Fruit fly (Drosophila melanogaster) whole organism, embryonic: ENCODE measurements around the gene SuUR.
A peak's percentile ranks its signal among the peaks of the same experiment; 100 is the strongest.

Experiments used
- Antp ChIP-seq: fragments of 200-800 bp; sonication (Bioruptor generic); optimal IDR thresholded peaks from 3 replicates; lab custom pipeline; 2016; ENCODE audit warnings: missing biosample characterization, missing genetic modification characterization
- CG10274 ChIP-seq: fragments of 200-800 bp; sonication (Bioruptor generic); optimal IDR thresholded peaks from 3 replicates; lab custom pipeline; 2017; ENCODE audit warnings: missing biosample characterization, mild to moderate bottlenecking, missing genetic modification characterization
- CG10431 ChIP-seq: fragments of 200-800 bp; sonication (Bioruptor generic); optimal IDR thresholded peaks from 3 replicates; lab custom pipeline; 2018; ENCODE audit warnings: missing biosample characterization, mild to moderate bottlenecking, missing genetic modification characterization
- CG10462 ChIP-seq: fragments of 200-800 bp; sonication (Bioruptor generic); optimal IDR thresholded peaks from 2 replicates; lab custom pipeline; 2016; ENCODE audit warnings: missing biosample characterization, missing genetic modification characterization
- CG12391 ChIP-seq: fragments of 200-800 bp; sonication (Bioruptor generic); optimal IDR thresholded peaks from 3 replicates; lab custom pipeline; 2018; ENCODE audit warnings: missing biosample characterization, mild to moderate bottlenecking, missing genetic modification characterization, moderate library complexity
- CG12744 ChIP-seq: fragments of 200-800 bp; sonication (Bioruptor generic); optimal IDR thresholded peaks from 2 replicates; lab custom pipeline; 2016; ENCODE audit warnings: missing biosample characterization, missing genetic modification characterization
- CG12942 ChIP-seq: fragments of 200-800 bp; sonication (Bioruptor generic); optimal IDR thresholded peaks from 3 replicates; lab custom pipeline; 2016; ENCODE audit warnings: missing biosample characterization, missing genetic modification characterization
- CG14710 ChIP-seq: fragments of 200-800 bp; sonication (Bioruptor generic); optimal IDR thresholded peaks from 3 replicates; lab custom pipeline; 2019; ENCODE audit warnings: missing biosample characterization, mild to moderate bottlenecking, missing genetic modification characterization, moderate library complexity
- CG15011 ChIP-seq: fragments of 200-800 bp; sonication (Bioruptor generic); optimal IDR thresholded peaks from 3 replicates; lab custom pipeline; 2018; ENCODE audit warnings: missing biosample characterization, mild to moderate bottlenecking, missing genetic modification characterization
- CG18764 ChIP-seq: fragments of 200-800 bp; sonication (Bioruptor generic); optimal IDR thresholded peaks from 3 replicates; lab custom pipeline; 2016; ENCODE audit warnings: missing biosample characterization, missing genetic modification characterization
- CG2129 ChIP-seq: fragments of 200-800 bp; sonication (Bioruptor generic); IDR thresholded peaks from 2 replicates; pipeline ENCODE4 v1.3.6; 2022; ENCODE audit warnings: missing biosample characterization, missing genetic modification characterization; ENCODE audit not compliant: partially characterized antibody
- CG2199 ChIP-seq: fragments of 200-800 bp; sonication (Bioruptor generic); IDR thresholded peaks from 3 replicates; pipeline ENCODE4 v1.3.6; 2022; ENCODE audit warnings: missing biosample characterization, missing genetic modification characterization
- CG2875 ChIP-seq: fragments of 200-800 bp; sonication (Bioruptor generic); optimal IDR thresholded peaks from 2 replicates; lab custom pipeline; 2017; ENCODE audit warnings: missing biosample characterization, mild to moderate bottlenecking, missing genetic modification characterization, missing genetic modification reagents
- CG30020 ChIP-seq: fragments of 200-800 bp; optimal IDR thresholded peaks from 2 replicates; lab custom pipeline; 2019; ENCODE audit warnings: missing biosample characterization, mild to moderate bottlenecking, missing genetic modification characterization, moderate library complexity
- CG3163 ChIP-seq: fragments of 200-800 bp; sonication (Bioruptor generic); optimal IDR thresholded peaks from 3 replicates; lab custom pipeline; 2016; ENCODE audit warnings: missing biosample characterization, missing genetic modification characterization
- CG33213 ChIP-seq: fragments of 200-800 bp; sonication (Bioruptor generic); optimal IDR thresholded peaks from 3 replicates; lab custom pipeline; 2016; ENCODE audit warnings: missing biosample characterization, missing genetic modification characterization
- CG3995 ChIP-seq: fragments of 200-800 bp; sonication (Bioruptor generic); optimal IDR thresholded peaks from 3 replicates; lab custom pipeline; 2016; ENCODE audit warnings: missing biosample characterization, missing genetic modification characterization
- CG4360 ChIP-seq: fragments of 200-800 bp; sonication (Bioruptor generic); IDR thresholded peaks from 2 replicates; pipeline ENCODE4 v1.3.6; 2022; ENCODE audit warnings: missing biosample characterization, missing genetic modification characterization
- CG7271 ChIP-seq: fragments of 200-800 bp; sonication (Bioruptor generic); optimal IDR thresholded peaks from 2 replicates; lab custom pipeline; 2018; ENCODE audit warnings: missing biosample characterization, mild to moderate bottlenecking, missing genetic modification characterization, moderate library complexity
- CG8281 ChIP-seq: fragments of 200-800 bp; sonication (Bioruptor generic); optimal IDR thresholded peaks from 2 replicates; lab custom pipeline; 2018; ENCODE audit warnings: missing biosample characterization, mild to moderate bottlenecking, missing genetic modification characterization, moderate library complexity
- CG8765 ChIP-seq: fragments of 200-800 bp; sonication (Bioruptor generic); IDR thresholded peaks from 2 replicates; pipeline ENCODE4 v1.3.6; 2022; ENCODE audit warnings: missing biosample characterization, missing genetic modification characterization
- Deaf1 ChIP-seq: fragments of 200-800 bp; optimal IDR thresholded peaks from 3 replicates; lab custom pipeline; 2019; ENCODE audit warnings: missing biosample characterization, mild to moderate bottlenecking, missing genetic modification characterization, moderate library complexity
- Dref ChIP-seq: fragments of 200-800 bp; sonication (Bioruptor generic); IDR thresholded peaks from 2 replicates; pipeline ENCODE4 v1.3.6; 2022; ENCODE audit warnings: missing biosample characterization, missing genetic modification characterization
- Mad ChIP-seq: fragments of 200-800 bp; sonication (Bioruptor generic); optimal IDR thresholded peaks from 2 replicates; lab custom pipeline; 2016; ENCODE audit warnings: missing biosample characterization, missing genetic modification characterization
- Max ChIP-seq: fragments of 200-800 bp; sonication (Bioruptor generic); optimal IDR thresholded peaks from 2 replicates; lab custom pipeline; 2016; ENCODE audit warnings: missing biosample characterization, mild to moderate bottlenecking, missing genetic modification characterization
- NK7.1 ChIP-seq: fragments of 200-800 bp; sonication (Bioruptor generic); optimal IDR thresholded peaks from 3 replicates; lab custom pipeline; 2016; ENCODE audit warnings: missing biosample characterization, missing genetic modification characterization
- Ssrp ChIP-seq: fragments of 200-800 bp; sonication (Bioruptor generic); optimal IDR thresholded peaks from 2 replicates; lab custom pipeline; 2018; ENCODE audit warnings: missing biosample characterization, mild to moderate bottlenecking, missing genetic modification characterization, moderate library complexity
- TFAM ChIP-seq: fragments of 200-800 bp; sonication (Bioruptor generic); optimal IDR thresholded peaks from 2 replicates; lab custom pipeline; 2017; ENCODE audit warnings: missing biosample characterization, missing genetic modification characterization, inconsistent platforms
- Vsx1 ChIP-seq: fragments of 200-800 bp; sonication (Bioruptor generic); optimal IDR thresholded peaks from 2 replicates; lab custom pipeline; 2017; ENCODE audit warnings: missing biosample characterization, mild to moderate bottlenecking, missing genetic modification characterization, missing genetic modification reagents
- aop ChIP-seq: fragments of 200-800 bp; sonication (Bioruptor generic); IDR thresholded peaks from 2 replicates; pipeline ENCODE4 v1.3.6; 2022; ENCODE audit warnings: missing biosample characterization, missing genetic modification characterization
- bab2 ChIP-seq: fragments of 200-800 bp; sonication (Bioruptor generic); optimal IDR thresholded peaks from 2 replicates; lab custom pipeline; 2016; ENCODE audit warnings: missing biosample characterization, missing genetic modification characterization
- corto ChIP-seq: fragments of 200-800 bp; sonication (Bioruptor generic); optimal IDR thresholded peaks from 2 replicates; lab custom pipeline; 2016; ENCODE audit warnings: missing biosample characterization, mild to moderate bottlenecking, missing genetic modification characterization, moderate library complexity
- croc ChIP-seq: fragments of 200-800 bp; sonication (Bioruptor generic); conservative IDR thresholded peaks from 3 replicates; pipeline ENCODE4 v1.3.6; 2022; ENCODE audit warnings: missing biosample characterization, missing genetic modification characterization
- fru ChIP-seq: fragments of >200 bp; optimal IDR thresholded peaks from 2 replicates; lab custom pipeline; 2017
- gsb ChIP-seq: fragments of 200-800 bp; sonication (Bioruptor generic); IDR thresholded peaks from 2 replicates; pipeline ENCODE4 v1.3.6; 2022; ENCODE audit warnings: missing biosample characterization, missing genetic modification characterization
- hb ChIP-seq: fragments of 200-800 bp; sonication (Bioruptor generic); IDR thresholded peaks from 3 replicates; pipeline ENCODE4 v1.3.6; 2022; ENCODE audit warnings: missing biosample characterization, missing genetic modification characterization; ENCODE audit not compliant: partially characterized antibody
- hkb ChIP-seq, 2 experiments: fragments of 200-800 bp in 1 of 2; fragments of >200 bp in 1 of 2; sonication (Bioruptor generic) in 1 of 2; IDR thresholded peaks in 1 of 2; optimal IDR thresholded peaks in 1 of 2; 2 replicates each; pipeline versions ENCODE4 v1.3.6 to Lab custom; 2017 to 2022; ENCODE audit warnings: missing biosample characterization in 1 of 2, missing genetic modification characterization in 1 of 2
- klu ChIP-seq: fragments of 200-800 bp; sonication (Bioruptor generic); IDR thresholded peaks from 2 replicates; pipeline ENCODE4 v1.3.6; 2022; ENCODE audit warnings: missing biosample characterization, missing genetic modification characterization
- luna ChIP-seq: fragments of 200-800 bp; sonication (Bioruptor generic); optimal IDR thresholded peaks from 2 replicates; lab custom pipeline; 2016; ENCODE audit warnings: missing biosample characterization, missing genetic modification characterization
- pho ChIP-seq: fragments of 200-800 bp; sonication (Bioruptor generic); optimal IDR thresholded peaks from 2 replicates; lab custom pipeline; 2016; ENCODE audit warnings: missing biosample characterization, missing genetic modification characterization
- phol ChIP-seq: fragments of 200-800 bp; sonication (Bioruptor generic); optimal IDR thresholded peaks from 3 replicates; lab custom pipeline; 2018; ENCODE audit warnings: missing biosample characterization, mild to moderate bottlenecking, missing genetic modification characterization, moderate library complexity
- prd ChIP-seq, 3 experiments: fragments of >200 bp in 2 of 3; fragments of 200-800 bp in 1 of 3; sonication (Bioruptor generic) in 1 of 3; optimal IDR thresholded peaks in 2 of 3; IDR thresholded peaks in 1 of 3; 2 replicates in 2 of 3; 3 replicates in 1 of 3; pipeline versions ENCODE4 v1.3.6 to Lab custom; 2017 to 2022; ENCODE audit warnings: missing biosample characterization in 1 of 3, missing genetic modification characterization in 1 of 3
- row ChIP-seq: fragments of 200-800 bp; sonication (Bioruptor generic); IDR thresholded peaks from 3 replicates; pipeline ENCODE4 v1.3.6; 2022; ENCODE audit warnings: missing biosample characterization, missing genetic modification characterization
- sd ChIP-seq: fragments of 200-800 bp; sonication (Bioruptor generic); optimal IDR thresholded peaks from 3 replicates; lab custom pipeline; 2018; ENCODE audit warnings: missing biosample characterization, mild to moderate bottlenecking, missing genetic modification characterization, moderate library complexity
- ssp ChIP-seq: fragments of 200-800 bp; sonication (Bioruptor generic); IDR thresholded peaks from 2 replicates; pipeline ENCODE4 v1.3.6; 2022; ENCODE audit warnings: missing biosample characterization, missing genetic modification characterization
- tap ChIP-seq: fragments of 200-800 bp; optimal IDR thresholded peaks from 3 replicates; lab custom pipeline; 2019; ENCODE audit warnings: missing biosample characterization, mild to moderate bottlenecking, missing genetic modification characterization, moderate library complexity
- tna ChIP-seq: fragments of 200-800 bp; sonication (Bioruptor generic); IDR thresholded peaks from 2 replicates; pipeline ENCODE4 v1.3.6; 2022; ENCODE audit warnings: missing biosample characterization, missing genetic modification characterization; ENCODE audit not compliant: partially characterized antibody
- wek ChIP-seq: fragments of 200-800 bp; sonication (Bioruptor generic); optimal IDR thresholded peaks from 3 replicates; lab custom pipeline; 2018; ENCODE audit warnings: missing biosample characterization, mild to moderate bottlenecking, missing genetic modification characterization, moderate library complexity
- yki ChIP-seq: fragments of >200 bp; optimal IDR thresholded peaks from 3 replicates; lab custom pipeline; 2018

The SuUR gene

DNA sequence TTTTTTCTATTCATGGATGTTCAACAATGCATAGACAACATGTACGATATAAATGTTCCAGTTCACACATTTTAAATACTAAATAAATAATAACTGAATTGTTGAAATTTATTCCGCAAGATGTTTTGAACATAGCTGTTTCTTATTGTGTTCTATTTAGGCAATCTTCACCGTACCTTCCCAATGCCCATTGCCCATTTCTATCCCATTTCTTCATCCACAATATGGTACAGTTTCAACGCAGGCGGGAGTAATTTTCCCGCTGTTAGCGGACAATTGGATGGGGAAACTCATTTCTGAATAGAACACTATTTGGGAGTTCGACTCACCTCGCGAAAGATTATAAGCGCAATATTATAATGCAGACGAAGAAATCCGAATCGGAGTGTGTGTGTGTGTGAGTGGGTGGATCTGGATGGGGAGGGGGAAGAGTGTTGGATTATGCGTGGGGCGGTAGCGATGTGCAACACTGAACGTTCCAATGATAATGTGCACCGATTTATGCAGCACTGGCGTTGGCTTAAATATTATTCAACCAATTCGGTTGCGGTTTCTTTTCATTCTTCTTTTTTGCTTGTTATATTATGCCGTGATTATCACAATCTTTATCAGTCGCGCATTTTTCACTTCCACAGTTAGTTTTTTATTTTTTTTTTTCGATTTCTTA is 27.3 kb downstream of the SuUR start (continued):
- TF ChIP-seq CG33213 (GFP tag; lab: Kevin White, UChicago) (peak; percentile 63), CG10462 (GFP tag; lab: Kevin White, UChicago) (peak; percentile 43), aop (GFP tag; lab: Robert Waterston, UW) (no peak), CG12391 (peak; percentile 34), TFAM (GFP tag; lab: Kevin White, UChicago) (no peak), CG10431 (GFP tag; lab: Kevin White, UChicago) (peak; percentile 51), Vsx1 (GFP tag; lab: Kevin White, UChicago) (peak; percentile 47), NK7.1 (GFP tag; lab: Kevin White, UChicago) (no peak), CG15011 (GFP tag; lab: Kevin White, UChicago) (no peak), row (GFP tag; lab: Robert Waterston, UW) (no peak; the same call in 1 of the 3 replicates), CG4360 (GFP tag; lab: Robert Waterston, UW) (no peak), CG12942 (GFP tag; lab: Kevin White, UChicago) (peak; percentile 39), CG30020 (tag; lab: Kevin White, UChicago) (no peak), CG2875 (GFP tag; lab: Kevin White, UChicago) (no peak), CG18764 (peak; percentile 52), ssp (GFP tag; lab: Robert Waterston, UW) (no peak), CG14710 (tag; lab: Kevin White, UChicago) (peak; percentile 18), sd (tag; lab: Kevin White, UChicago) (peak; percentile 34), CG8281 (tag; lab: Kevin White, UChicago) (no peak), Mad (GFP tag; lab: Kevin White, UChicago) (peak; percentile 45), CG2129 (GFP tag; lab: Robert Waterston, UW) (no peak), gsb (GFP tag; lab: Robert Waterston, UW) (no peak), CG3995 (GFP tag; lab: Kevin White, UChicago) (peak; percentile 28), Dref (no peak), hb (no peak), croc (GFP tag; lab: Robert Waterston, UW) (no peak), Antp (GFP tag; lab: Kevin White, UChicago) (peak; percentile 63), Ssrp (tag; lab: Kevin White, UChicago) (no peak), phol (tag; lab: Kevin White, UChicago) (no peak), fru (no peak), bab2 (GFP tag; lab: Kevin White, UChicago) (peak; percentile 4), prd (optimal IDR thresholded peaks at IDR 0.05; lab: Kevin White, UChicago) (no peak), prd (GFP tag; IDR thresholded peaks at IDR 0.05; lab: Robert Waterston, UW) (peak; percentile 52), wek (GFP tag; lab: Kevin White, UChicago) (no peak), Max (GFP tag; lab: Kevin White, UChicago) (peak; percentile 7), tap (tag; lab: Kevin White, UChicago) (no peak), yki (no peak), tna (GFP tag; lab: Robert Waterston, UW) (no peak), CG8765 (GFP tag; lab: Robert Waterston, UW) (no peak), Deaf1 (tag; lab: Kevin White, UChicago) (peak; percentile 60), CG3163 (peak; percentile 43), corto (GFP tag; lab: Kevin White, UChicago) (peak; percentile 47), hkb (optimal IDR thresholded peaks at IDR 0.05; lab: Kevin White, UChicago) (no peak), hkb (GFP tag; IDR thresholded peaks at IDR 0.05; lab: Robert Waterston, UW) (0 out of 2 replicates have a peak, but pooled peaks have one; percentile 11), pho (GFP tag; lab: Kevin White, UChicago) (peak; percentile 48), CG12744 (GFP tag; lab: Kevin White, UChicago) (no peak), klu (GFP tag; lab: Robert Waterston, UW) (0 out of 2 replicates have a peak, but pooled peaks have one; percentile 40), CG2199 (GFP tag; lab: Robert Waterston, UW) (0 out of 3 replicates have a peak, but pooled peaks have one; percentile 46), CG10274 (GFP tag; lab: Kevin White, UChicago) (no peak), CG7271 (no peak), luna (GFP tag; lab: Kevin White, UChicago) (no peak)
